Fruit fly (Drosophila melanogaster): Measurements from ENCODE around the gene CG1172.

CG1172 gene

dm6 chr3R:5363412-5363811 is 30.3 kb upstream of the CG1172 start:
- TF ChIP-seq rgr (GFP tag; optimal IDR thresholded peaks at IDR 0.05), result peak; percentile 20
- TF ChIP-seq sv (GFP tag; optimal IDR thresholded peaks at IDR 0.05), result no peak
- no peak for TF ChIP-seq foxo (GFP tag; optimal IDR thresholded peaks at IDR 0.05)
- TF ChIP-seq HLH106 (tag; optimal IDR thresholded peaks at IDR 0.05), result no peak
- no peak for TF ChIP-seq br (GFP tag; optimal IDR thresholded peaks at IDR 0.05)
- no peak for TF ChIP-seq dmrt93B (GFP tag; optimal IDR thresholded peaks at IDR 0.05)
- TF ChIP-seq Dfd (GFP tag; optimal IDR thresholded peaks at IDR 0.05), result no peak
- peak; percentile 12 for TF ChIP-seq psq (GFP tag; optimal IDR thresholded peaks at IDR 0.05)
- TF ChIP-seq Rel (GFP tag; optimal IDR thresholded peaks at IDR 0.05), result no peak
- no peak for TF ChIP-seq Rel (tag; optimal IDR thresholded peaks at IDR 0.05)
- TF ChIP-seq Dif (GFP tag; optimal IDR thresholded peaks at IDR 0.05; ENCODE audit: partially characterized antibody), result peak; percentile 73
- TF ChIP-seq CrebA (GFP tag; optimal IDR thresholded peaks at IDR 0.05; ENCODE audit: borderline replicate concordance), result no peak
- TF ChIP-seq tai (GFP tag; optimal IDR thresholded peaks at IDR 0.05), result no peak
- no peak for TF ChIP-seq Hnf4 (GFP tag; optimal IDR thresholded peaks at IDR 0.05)
- TF ChIP-seq brk (GFP tag; optimal IDR thresholded peaks at IDR 0.05), result no peak
- TF ChIP-seq N (GFP tag; optimal IDR thresholded peaks at IDR 0.05), result no peak
- TF ChIP-seq GATAd (GFP tag; optimal IDR thresholded peaks at IDR 0.05), result no peak
- no peak for TF ChIP-seq fru (GFP tag; optimal IDR thresholded peaks at IDR 0.05)
- no peak for TF ChIP-seq Mio (GFP tag; optimal IDR thresholded peaks at IDR 0.05)
- no peak for TF ChIP-seq Hr83 (GFP tag; optimal IDR thresholded peaks at IDR 0.05; ENCODE audit: poor library complexity, severe bottlenecking)
- TF ChIP-seq jim (GFP tag; optimal IDR thresholded peaks at IDR 0.05), result no peak
- TF ChIP-seq Abd-B (GFP tag; optimal IDR thresholded peaks at IDR 0.05), result no peak
- TF ChIP-seq h (GFP tag; optimal IDR thresholded peaks at IDR 0.05), result no peak
- TF ChIP-seq OdsH (GFP tag; optimal IDR thresholded peaks at IDR 0.05), result no peak
- TF ChIP-seq Vsx2 (GFP tag; optimal IDR thresholded peaks at IDR 0.05; ENCODE audit: partially characterized antibody), result peak; percentile 73
- no peak for TF ChIP-seq lola (GFP tag; optimal IDR thresholded peaks at IDR 0.05)
- no peak for TF ChIP-seq dsf (GFP tag; optimal IDR thresholded peaks at IDR 0.05; ENCODE audit: borderline replicate concordance)
- no peak for TF ChIP-seq usp (GFP tag; optimal IDR thresholded peaks at IDR 0.05)
- no peak for TF ChIP-seq dl (GFP tag; optimal IDR thresholded peaks at IDR 0.05; ENCODE audit: insufficient read depth in 1 of 2, partially characterized antibody in 2 of 2)
- no peak for TF ChIP-seq ey (GFP tag; optimal IDR thresholded peaks at IDR 0.05)
- no peak for TF ChIP-seq CG9705 (GFP tag; optimal IDR thresholded peaks at IDR 0.05)

dm6 chr3R:5364539-5365273 is 29.0 kb upstream of the CG1172 start:
- TF ChIP-seq Vsx2 (GFP tag; optimal IDR thresholded peaks at IDR 0.05; ENCODE audit: partially characterized antibody) (no peak), Hr83 (GFP tag; optimal IDR thresholded peaks at IDR 0.05; ENCODE audit: poor library complexity, severe bottlenecking) (no peak), Myc (optimal IDR thresholded peaks at IDR 0.05) (no peak), Dif (GFP tag; optimal IDR thresholded peaks at IDR 0.05; ENCODE audit: partially characterized antibody) (no peak), brk (GFP tag; optimal IDR thresholded peaks at IDR 0.05) (no peak), CG9705 (GFP tag; optimal IDR thresholded peaks at IDR 0.05) (no peak), rgr (GFP tag; optimal IDR thresholded peaks at IDR 0.05) (peak; percentile 22), jim (GFP tag; optimal IDR thresholded peaks at IDR 0.05) (no peak), CrebA (GFP tag; optimal IDR thresholded peaks at IDR 0.05; ENCODE audit: borderline replicate concordance) (no peak), tai (GFP tag; optimal IDR thresholded peaks at IDR 0.05) (no peak), pan (optimal IDR thresholded peaks at IDR 0.05) (no peak), br (GFP tag; optimal IDR thresholded peaks at IDR 0.05) (no peak), Hr78 (GFP tag; optimal IDR thresholded peaks at IDR 0.05) (no peak), dl (GFP tag; optimal IDR thresholded peaks at IDR 0.05; ENCODE audit: insufficient read depth in 1 of 2, partially characterized antibody in 2 of 2) (no peak), Dfd (GFP tag; optimal IDR thresholded peaks at IDR 0.05) (no peak), Hnf4 (GFP tag; optimal IDR thresholded peaks at IDR 0.05) (no peak), Rel (GFP tag; optimal IDR thresholded peaks at IDR 0.05) (no peak), Rel (tag; optimal IDR thresholded peaks at IDR 0.05) (peak; percentile 86), N (GFP tag; optimal IDR thresholded peaks at IDR 0.05) (no peak), usp (GFP tag; optimal IDR thresholded peaks at IDR 0.05) (no peak), dmrt93B (GFP tag; optimal IDR thresholded peaks at IDR 0.05) (no peak), h (GFP tag; optimal IDR thresholded peaks at IDR 0.05) (peak; percentile 7), dsf (GFP tag; optimal IDR thresholded peaks at IDR 0.05; ENCODE audit: borderline replicate concordance) (no peak), lola (GFP tag; optimal IDR thresholded peaks at IDR 0.05) (no peak), Sp1 (GFP tag; optimal IDR thresholded peaks at IDR 0.05) (peak; percentile 10), GATAd (GFP tag; optimal IDR thresholded peaks at IDR 0.05) (no peak), sage (GFP tag; optimal IDR thresholded peaks at IDR 0.05) (no peak), Jra (GFP tag; optimal IDR thresholded peaks at IDR 0.05) (no peak), woc (GFP tag; optimal IDR thresholded peaks at IDR 0.05) (no peak), HLH106 (tag; optimal IDR thresholded peaks at IDR 0.05) (no peak), OdsH (GFP tag; optimal IDR thresholded peaks at IDR 0.05) (peak; percentile 13), fru (GFP tag; optimal IDR thresholded peaks at IDR 0.05) (no peak), sv (GFP tag; optimal IDR thresholded peaks at IDR 0.05) (no peak), CG32264 (GFP tag; optimal IDR thresholded peaks at IDR 0.05) (no peak), ey (GFP tag; optimal IDR thresholded peaks at IDR 0.05) (no peak)
